Fruit fly (Drosophila melanogaster): ENCODE results near the gene Atg17.

Atg17 gene

DNA sequence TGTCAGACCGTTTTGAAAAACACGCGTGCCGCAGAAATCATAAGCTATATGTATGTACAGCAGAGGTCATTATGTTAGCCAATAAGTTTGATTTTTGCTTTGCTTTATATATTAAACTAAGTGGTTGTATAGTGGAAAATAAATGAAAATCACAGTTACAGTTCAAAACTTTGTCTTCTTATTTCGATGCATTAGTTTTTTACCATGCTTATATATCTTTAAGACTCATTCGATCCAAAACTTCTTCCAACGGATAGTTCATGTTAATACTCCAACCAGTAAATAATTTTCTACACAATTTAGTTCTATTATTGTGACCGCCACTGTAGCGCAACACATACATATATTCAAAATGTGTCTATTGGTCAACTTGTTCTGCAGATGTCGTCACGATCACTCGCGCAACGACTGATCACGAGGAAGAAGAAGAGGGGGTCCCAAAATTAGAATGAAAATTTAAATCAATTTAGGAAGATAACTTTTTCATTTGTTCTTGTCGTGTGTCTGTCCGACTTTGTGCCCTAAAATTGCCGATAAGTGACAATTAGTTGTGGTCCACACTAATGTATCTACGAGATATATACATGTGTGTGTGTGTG is 36.1 kb downstream of the Atg17 start (continued):
- TF ChIP-seq Doc3 (GFP tag; IDR thresholded peaks at IDR 0.05; ENCODE audit: partially characterized antibody) (no peak), gcm2 (GFP tag; optimal IDR thresholded peaks at IDR 0.05) (no peak), CG43689 (GFP tag; IDR thresholded peaks at IDR 0.05) (no peak), Optix (GFP tag; IDR thresholded peaks at IDR 0.05) (no peak), CG7928 (GFP tag; optimal IDR thresholded peaks at IDR 0.05) (peak; percentile 1), MESR4 (GFP tag; optimal IDR thresholded peaks at IDR 0.05) (no peak), vvl (GFP tag; IDR thresholded peaks at IDR 0.05) (peak; percentile 53), tll (GFP tag; optimal IDR thresholded peaks at IDR 0.05) (no peak), CG6683 (GFP tag; optimal IDR thresholded peaks at IDR 0.05) (no peak), az2 (GFP tag; optimal IDR thresholded peaks at IDR 0.05) (peak; percentile 58), CG9609 (GFP tag; optimal IDR thresholded peaks at IDR 0.05) (peak; percentile 1), CG16779 (GFP tag; IDR thresholded peaks at IDR 0.05) (no peak), unc-4 (GFP tag; IDR thresholded peaks at IDR 0.05; ENCODE audit: partially characterized antibody) (no peak), shn (GFP tag; optimal IDR thresholded peaks at IDR 0.05) (peak; percentile 11), CG12104 (GFP tag; optimal IDR thresholded peaks at IDR 0.05) (peak; percentile 29), CG6254 (GFP tag; optimal IDR thresholded peaks at IDR 0.05) (peak; percentile 64), NK7.1 (GFP tag; optimal IDR thresholded peaks at IDR 0.05) (no peak), lmd (GFP tag; IDR thresholded peaks at IDR 0.05) (peak; percentile 73), HLH54F (GFP tag; optimal IDR thresholded peaks at IDR 0.05) (peak; percentile 8), CG12942 (GFP tag; optimal IDR thresholded peaks at IDR 0.05) (no peak), Fer1 (GFP tag; optimal IDR thresholded peaks at IDR 0.05) (no peak), CG14965 (GFP tag; optimal IDR thresholded peaks at IDR 0.05; ENCODE audit: borderline replicate concordance) (no peak), CG3847 (GFP tag; IDR thresholded peaks at IDR 0.05) (peak; percentile 27; the same call in 1 of the 2 replicates), D19A (tag; optimal IDR thresholded peaks at IDR 0.05) (no peak), Sox100B (GFP tag; optimal IDR thresholded peaks at IDR 0.05) (no peak), ro (GFP tag; IDR thresholded peaks at IDR 0.05) (no peak), fd96Cb (tag; optimal IDR thresholded peaks at IDR 0.05) (peak; percentile 71), sqz (GFP tag; optimal IDR thresholded peaks at IDR 0.05) (no peak), toy (GFP tag; IDR thresholded peaks at IDR 0.05) (no peak), D (optimal IDR thresholded peaks at IDR 0.05) (no peak), D (GFP tag; optimal IDR thresholded peaks at IDR 0.05) (peak; percentile 68), ato (GFP tag; IDR thresholded peaks at IDR 0.05; ENCODE audit: partially characterized antibody) (no peak), cas (GFP tag; IDR thresholded peaks at IDR 0.05) (no peak), CG5245 (GFP tag; optimal IDR thresholded peaks at IDR 0.05) (no peak), CG6272 (GFP tag; IDR thresholded peaks at IDR 0.05) (no peak), Dbx (GFP tag; IDR thresholded peaks at IDR 0.05) (0 out of 3 replicates have a peak, but pooled peaks have one; percentile 42), CG31388 (GFP tag; optimal IDR thresholded peaks at IDR 0.05) (no peak), Lim3 (GFP tag; IDR thresholded peaks at IDR 0.05) (no peak), YL-1 (GFP tag; optimal IDR thresholded peaks at IDR 0.05) (no peak), Bgb (GFP tag; IDR thresholded peaks at IDR 0.05; ENCODE audit: partially characterized antibody) (no peak), lilli (GFP tag; optimal IDR thresholded peaks at IDR 0.05) (peak; percentile 57), pho (GFP tag; optimal IDR thresholded peaks at IDR 0.05) (no peak), trh (GFP tag; optimal IDR thresholded peaks at IDR 0.05) (no peak), Dfd (GFP tag; optimal IDR thresholded peaks at IDR 0.05) (no peak), Six4 (GFP tag; optimal IDR thresholded peaks at IDR 0.05) (peak; percentile 42), CG12659 (GFP tag; optimal IDR thresholded peaks at IDR 0.05) (peak; percentile 62), CG13287 (GFP tag; IDR thresholded peaks at IDR 0.05; ENCODE audit: partially characterized antibody) (no peak), Hey (tag; optimal IDR thresholded peaks at IDR 0.05) (no peak), CG14710 (tag; optimal IDR thresholded peaks at IDR 0.05) (no peak), tx (GFP tag; optimal IDR thresholded peaks at IDR 0.05) (peak; percentile 54), ERR (GFP tag; optimal IDR thresholded peaks at IDR 0.05) (no peak)
